Fruit fly (Drosophila melanogaster): Measurements from ENCODE around the gene Or85e.
A peak's percentile ranks its signal among the peaks of the same experiment; 100 is the strongest.

DNA sequence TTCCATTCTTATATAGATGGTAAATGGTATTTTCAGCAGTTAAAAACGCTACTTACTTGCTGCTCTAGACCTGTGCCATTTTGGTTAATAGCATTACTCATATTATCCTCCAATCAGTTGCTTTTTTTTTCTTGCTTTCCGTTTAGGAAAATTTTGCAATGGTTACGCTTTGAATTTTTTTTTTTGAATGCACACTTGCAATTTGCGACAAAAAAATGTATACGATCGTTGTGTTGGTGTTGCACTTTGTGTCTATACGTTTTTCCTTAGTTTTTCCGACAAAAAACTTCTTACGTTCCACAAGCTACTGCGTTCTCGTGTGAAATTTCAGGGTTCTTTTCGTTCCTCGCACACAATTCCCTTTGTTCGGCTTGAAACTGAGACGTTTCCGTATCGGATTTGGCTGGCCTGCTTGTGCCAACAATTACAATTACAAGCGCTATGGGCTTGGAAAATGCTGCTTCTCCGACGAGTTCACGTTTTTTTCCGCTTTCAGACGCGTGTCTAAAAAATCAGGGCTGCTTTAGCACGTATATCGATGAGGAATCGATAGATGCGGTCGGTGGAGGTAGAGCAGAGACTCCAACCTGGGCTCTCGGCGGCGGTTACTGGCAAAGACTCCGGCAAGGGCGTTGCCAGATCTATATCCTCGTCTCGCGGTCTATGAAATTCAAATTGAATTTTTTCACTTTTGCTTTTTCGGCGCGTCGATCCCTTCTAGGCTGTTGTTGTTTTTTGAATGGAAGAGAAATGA is 24.4 kb upstream of the Or85e start:
- TF ChIP-seq gt (GFP tag; IDR thresholded peaks at IDR 0.05) = no peak
- no peak for TF ChIP-seq fd3F (GFP tag; optimal IDR thresholded peaks at IDR 0.05)
- TF ChIP-seq CG15073 (GFP tag; optimal IDR thresholded peaks at IDR 0.05) = no peak
- TF ChIP-seq twi (tag; optimal IDR thresholded peaks at IDR 0.05) = peak; percentile 38
- 0 out of 2 replicates have a peak, but pooled peaks have one; percentile 5 for TF ChIP-seq ttk (GFP tag; IDR thresholded peaks at IDR 0.05)

Data from whole organism, embryonic.